Worm (Caenorhabditis elegans) whole organism, L2 larva: ENCODE results near the gene scl-11.

Source experiments
- C34F6.9 ChIP-seq: fragments of 150-350 bp; optimal IDR thresholded peaks from 2 replicates; lab custom pipeline; 2014; ENCODE audit warnings: missing biosample characterization, missing genetic modification characterization
- F13H6.1 ChIP-seq: sonication (generic microtip); optimal IDR thresholded peaks from 2 replicates; lab custom pipeline; 2016; ENCODE audit warnings: missing genetic modification characterization, missing compliant biosample characterization
- R02D3.7 ChIP-seq: fragments of 150-350 bp; optimal IDR thresholded peaks from 2 replicates; lab custom pipeline; 2014; ENCODE audit warnings: missing biosample characterization, missing genetic modification characterization
- Y55F3AM.14 ChIP-seq: fragments of 200-800 bp; sonication (Bioruptor generic); optimal IDR thresholded peaks from 2 replicates; lab custom pipeline; 2018; ENCODE audit warnings: mild to moderate bottlenecking, missing genetic modification characterization, missing compliant biosample characterization
- alr-1 ChIP-seq: fragments of 150-350 bp; optimal IDR thresholded peaks from 2 replicates; lab custom pipeline; 2014; ENCODE audit warnings: missing biosample characterization, missing genetic modification characterization
- aly-2 ChIP-seq: fragments of 150-350 bp; optimal IDR thresholded peaks from 2 replicates; lab custom pipeline; 2014; ENCODE audit warnings: missing biosample characterization, missing genetic modification characterization
- ama-1 ChIP-seq: fragments of 150-350 bp; optimal IDR thresholded peaks from 2 replicates; lab custom pipeline; 2018; ENCODE audit warnings: inconsistent platforms
- ceh-16 ChIP-seq: fragments of 150-350 bp; optimal IDR thresholded peaks from 2 replicates; lab custom pipeline; 2014; ENCODE audit warnings: missing biosample characterization, missing genetic modification characterization
- crh-2 ChIP-seq: sonication (generic microtip); optimal IDR thresholded peaks from 2 replicates; lab custom pipeline; 2017; ENCODE audit warnings: missing biosample characterization, missing genetic modification characterization
- dmd-4 ChIP-seq: sonication (generic microtip); optimal IDR thresholded peaks from 2 replicates; lab custom pipeline; 2017; ENCODE audit warnings: missing biosample characterization, missing genetic modification characterization
- egl-27 ChIP-seq: sonication (generic microtip); optimal IDR thresholded peaks from 3 replicates; lab custom pipeline; 2017; ENCODE audit warnings: missing biosample characterization, missing genetic modification reagents, missing genetic modification characterization
- elt-1 ChIP-seq: fragments of 150-350 bp; optimal IDR thresholded peaks from 2 replicates; lab custom pipeline; 2014; ENCODE audit warnings: missing biosample characterization, missing genetic modification characterization
- elt-3 ChIP-seq: sonication (generic microtip); optimal IDR thresholded peaks from 2 replicates; lab custom pipeline; 2017; ENCODE audit warnings: missing biosample characterization, missing genetic modification characterization
- gmeb-1 ChIP-seq: fragments of 150-350 bp; optimal IDR thresholded peaks from 2 replicates; lab custom pipeline; 2014; ENCODE audit warnings: missing biosample characterization, missing genetic modification characterization
- lin-11 ChIP-seq: fragments of 150-350 bp; sonication (generic microtip); optimal IDR thresholded peaks from 2 replicates; lab custom pipeline; 2014; ENCODE audit warnings: missing biosample characterization, missing genetic modification characterization, inconsistent platforms, mixed read lengths
- lin-13 ChIP-seq: fragments of 150-350 bp; optimal IDR thresholded peaks from 2 replicates; lab custom pipeline; 2014; ENCODE audit warnings: missing biosample characterization, missing genetic modification reagents, missing genetic modification characterization
- lsy-2 ChIP-seq, 2 experiments: fragments of 150-350 bp in 1 of 2; sonication (generic microtip) in 1 of 2; optimal IDR thresholded peaks; 2 replicates each; lab custom pipeline; 2014 to 2017; ENCODE audit warnings: missing biosample characterization in 2 of 2, missing genetic modification characterization in 2 of 2
- mab-5 ChIP-seq: fragments of 150-350 bp; optimal IDR thresholded peaks from 2 replicates; lab custom pipeline; 2014; ENCODE audit warnings: missing biosample characterization, missing genetic modification characterization
- mbf-1 ChIP-seq: sonication (generic microtip); optimal IDR thresholded peaks from 2 replicates; lab custom pipeline; 2017; ENCODE audit warnings: missing biosample characterization, missing genetic modification characterization
- mdl-1 ChIP-seq, 2 experiments: fragments of 150-350 bp in 1 of 2; sonication (generic microtip) in 1 of 2; optimal IDR thresholded peaks; 2 replicates each; lab custom pipeline; 2017; ENCODE audit warnings: missing biosample characterization in 2 of 2, missing genetic modification characterization in 2 of 2
- nhr-129 ChIP-seq: fragments of 150-350 bp; optimal IDR thresholded peaks from 2 replicates; lab custom pipeline; 2014; ENCODE audit warnings: missing biosample characterization, missing genetic modification characterization
- nhr-21 ChIP-seq: fragments of 150-350 bp; optimal IDR thresholded peaks from 2 replicates; lab custom pipeline; 2014; ENCODE audit warnings: missing biosample characterization, missing genetic modification characterization
- nhr-23 ChIP-seq: fragments of 150-350 bp; optimal IDR thresholded peaks from 2 replicates; lab custom pipeline; 2014; ENCODE audit warnings: missing biosample characterization, missing genetic modification reagents, missing genetic modification characterization
- nhr-237 ChIP-seq: fragments of 150-350 bp; optimal IDR thresholded peaks from 2 replicates; lab custom pipeline; 2014; ENCODE audit warnings: missing biosample characterization, missing genetic modification characterization
- nhr-25 ChIP-seq: fragments of 150-350 bp; sonication (generic microtip); optimal IDR thresholded peaks from 3 replicates; lab custom pipeline; 2014; ENCODE audit warnings: missing biosample characterization, missing genetic modification characterization
- nhr-77 ChIP-seq: fragments of 150-350 bp; optimal IDR thresholded peaks from 2 replicates; lab custom pipeline; 2014; ENCODE audit warnings: missing biosample characterization, missing genetic modification characterization
- sem-4 ChIP-seq: fragments of 150-350 bp; optimal IDR thresholded peaks from 2 replicates; lab custom pipeline; 2014; ENCODE audit warnings: missing biosample characterization, missing genetic modification reagents, missing genetic modification characterization
- skn-1 ChIP-seq: sonication (generic microtip); optimal IDR thresholded peaks from 2 replicates; lab custom pipeline; 2017; ENCODE audit warnings: missing biosample characterization, missing genetic modification characterization
- sma-9 ChIP-seq, 2 experiments: fragments of 150-350 bp in 1 of 2; sonication (generic microtip) in 1 of 2; optimal IDR thresholded peaks; 2 replicates each; lab custom pipeline; 2014 to 2016; ENCODE audit warnings: missing genetic modification characterization in 2 of 2, mild to moderate bottlenecking in 1 of 2, missing biosample characterization in 1 of 2, missing compliant biosample characterization in 1 of 2, missing genetic modification reagents in 1 of 2, moderate library complexity in 1 of 2
- unc-39 ChIP-seq: fragments of 150-350 bp; optimal IDR thresholded peaks from 2 replicates; lab custom pipeline; 2014; ENCODE audit warnings: missing biosample characterization, missing genetic modification characterization
- unc-55 ChIP-seq: fragments of 150-350 bp; sonication (generic microtip); optimal IDR thresholded peaks from 3 replicates; lab custom pipeline; 2014; ENCODE audit warnings: missing biosample characterization, missing genetic modification reagents, missing genetic modification characterization
- zag-1 ChIP-seq: fragments of 150-350 bp; optimal IDR thresholded peaks from 2 replicates; lab custom pipeline; 2014; ENCODE audit warnings: missing biosample characterization, missing genetic modification characterization
- ztf-1 ChIP-seq: fragments of 200-800 bp; sonication (Bioruptor generic); conservative IDR thresholded peaks from 2 replicates; pipeline ENCODE4 v1.3.6; 2022; ENCODE audit warnings: missing genetic modification characterization, missing compliant biosample characterization
- ztf-11 ChIP-seq: sonication (generic microtip); optimal IDR thresholded peaks from 2 replicates; lab custom pipeline; 2017; ENCODE audit warnings: missing biosample characterization, missing genetic modification characterization
- ztf-4 ChIP-seq: fragments of 150-350 bp; optimal IDR thresholded peaks from 2 replicates; lab custom pipeline; 2014; ENCODE audit warnings: missing biosample characterization, missing genetic modification characterization

Gene scl-11

ce11 chrIV:13015801-13016404 is 35.3 kb upstream of the scl-11 start:
- TF ChIP-seq alr-1 (no peak), nhr-129 (tag; lab: Kevin White, UChicago) (peak; percentile 75), nhr-237 (tag; lab: Kevin White, UChicago) (no peak), egl-27 (no peak), lsy-2 (tag; optimal IDR thresholded peaks at IDR 0.05; lab: Kevin White, UChicago) (peak in 1 of 2 experiments; percentile 29), Y55F3AM.14 (GFP tag; lab: Kevin White, UChicago) (no peak), ztf-4 (tag; lab: Kevin White, UChicago) (no peak), sma-9 (GFP tag; optimal IDR thresholded peaks at IDR 0.05; lab: Kevin White, UChicago) (peak; percentile 26), sma-9 (tag; optimal IDR thresholded peaks at IDR 0.05; lab: Kevin White, UChicago) (no peak), ztf-11 (no peak), nhr-25 (tag; lab: Kevin White, UChicago) (no peak), ztf-1 (no peak), elt-3 (tag; lab: Kevin White, UChicago) (no peak), unc-39 (tag; lab: Kevin White, UChicago) (no peak), unc-55 (GFP tag; lab: Kevin White, UChicago) (peak; percentile 33), lin-13 (GFP tag; lab: Kevin White, UChicago) (peak; percentile 30), sem-4 (tag; lab: Kevin White, UChicago) (peak; percentile 59), mbf-1 (tag; lab: Kevin White, UChicago) (no peak), zag-1 (tag; lab: Kevin White, UChicago) (peak; percentile 61), mab-5 (tag; lab: Kevin White, UChicago) (peak; percentile 81), crh-2 (tag; lab: Kevin White, UChicago) (peak; percentile 61), skn-1 (tag; lab: Kevin White, UChicago) (no peak), C34F6.9 (tag; lab: Kevin White, UChicago) (peak; percentile 69), ama-1 (lab: Kevin White, UChicago) (no peak), dmd-4 (tag; lab: Kevin White, UChicago) (no peak), R02D3.7 (no peak), F13H6.1 (tag; lab: Kevin White, UChicago) (peak; percentile 36), ceh-16 (tag; lab: Kevin White, UChicago) (no peak)

ce11 chrIV:13016820-13017219 is 34.4 kb upstream of the scl-11 start:
- TF ChIP-seq sem-4 (tag; lab: Kevin White, UChicago) (peak; percentile 34), ztf-1 (no peak), mdl-1 (tag; optimal IDR thresholded peaks at IDR 0.05; lab: Kevin White, UChicago) (no peak), egl-27 (no peak), C34F6.9 (tag; lab: Kevin White, UChicago) (no peak), nhr-129 (tag; lab: Kevin White, UChicago) (no peak), zag-1 (tag; lab: Kevin White, UChicago) (peak; percentile 63)
- TF ChIP-seq, all 48 proteins: peak for 2

ce11 chrIV:13021006-13021405 is 30.2 kb upstream of the scl-11 start:
- TF ChIP-seq lin-13 (GFP tag; lab: Kevin White, UChicago) (no peak), sma-9 (GFP tag; optimal IDR thresholded peaks at IDR 0.05; lab: Kevin White, UChicago) (peak; percentile 24), sma-9 (tag; optimal IDR thresholded peaks at IDR 0.05; lab: Kevin White, UChicago) (no peak), crh-2 (tag; lab: Kevin White, UChicago) (peak; percentile 26), elt-3 (tag; lab: Kevin White, UChicago) (no peak), lsy-2 (tag; optimal IDR thresholded peaks at IDR 0.05; lab: Kevin White, UChicago) (no peak), ceh-16 (tag; lab: Kevin White, UChicago) (no peak), elt-1 (no peak)

ce11 chrIV:13022892-13023291 is 28.3 kb upstream of the scl-11 start:
- TF ChIP-seq R02D3.7 (no peak), nhr-23 (tag; lab: Kevin White, UChicago) (no peak), sma-9 (GFP tag; optimal IDR thresholded peaks at IDR 0.05; lab: Kevin White, UChicago) (no peak), sma-9 (tag; optimal IDR thresholded peaks at IDR 0.05; lab: Kevin White, UChicago) (no peak), ztf-4 (tag; lab: Kevin White, UChicago) (no peak), aly-2 (tag; lab: Kevin White, UChicago) (no peak), lin-11 (tag; lab: Kevin White, UChicago) (no peak), gmeb-1 (tag; lab: Kevin White, UChicago) (no peak), C34F6.9 (tag; lab: Kevin White, UChicago) (no peak), ztf-11 (no peak), nhr-77 (tag; lab: Kevin White, UChicago) (no peak), nhr-21 (tag; lab: Kevin White, UChicago) (no peak), nhr-129 (tag; lab: Kevin White, UChicago) (no peak), unc-39 (tag; lab: Kevin White, UChicago) (no peak)
